Worm (Caenorhabditis elegans) whole organism, L1 larva: ENCODE data around the gene twk-12.

Source experiments
- ceh-90 ChIP-seq: sonication (generic microtip); optimal IDR thresholded peaks from 2 replicates; lab custom pipeline; 2016; ENCODE audit warnings: missing genetic modification characterization, missing compliant biosample characterization
- dpl-1 ChIP-seq, 3 experiments: fragments of 150-350 bp in 2 of 3; sonication (generic microtip) in 1 of 3; optimal IDR thresholded peaks; 2 replicates each; lab custom pipeline; 2014 to 2017; ENCODE audit warnings: missing biosample characterization in 3 of 3, missing genetic modification characterization in 3 of 3, missing genetic modification reagents in 3 of 3
- elt-3 ChIP-seq, 6 experiments: fragments of 150-350 bp in 1 of 6; sonication (generic microtip); optimal IDR thresholded peaks; 2 replicates each; lab custom pipeline; 2017 to 2018; ENCODE audit warnings: missing biosample characterization in 6 of 6, missing genetic modification characterization in 6 of 6, inconsistent platforms in 1 of 6
- fos-1 ChIP-seq: fragments of 150-350 bp; optimal IDR thresholded peaks from 2 replicates; lab custom pipeline; 2014; ENCODE audit warnings: missing biosample characterization, missing genetic modification characterization
- lin-15B ChIP-seq: fragments of 150-350 bp; sonication (generic microtip); optimal IDR thresholded peaks from 3 replicates; lab custom pipeline; 2014; ENCODE audit warnings: missing biosample characterization, missing genetic modification characterization
- lin-35 ChIP-seq, 2 experiments: fragments of 150-350 bp; optimal IDR thresholded peaks; 2 replicates each; lab custom pipeline; 2014; ENCODE audit warnings: missing biosample characterization in 2 of 2, missing genetic modification characterization in 2 of 2, missing genetic modification reagents in 2 of 2
- mdl-1 ChIP-seq, 2 experiments: fragments of 150-350 bp; optimal IDR thresholded peaks; 2 replicates each; lab custom pipeline; 2014 to 2017; ENCODE audit warnings: missing biosample characterization in 2 of 2, missing genetic modification characterization in 2 of 2, inconsistent platforms in 1 of 2
- nhr-11 ChIP-seq: fragments of 150-350 bp; optimal IDR thresholded peaks from 2 replicates; lab custom pipeline; 2014; ENCODE audit warnings: missing biosample characterization, missing genetic modification characterization
- nhr-19 ChIP-seq: fragments of 200-800 bp; sonication (Bioruptor generic); conservative IDR thresholded peaks from 2 replicates; pipeline ENCODE4 v1.3.6; 2022; ENCODE audit warnings: missing genetic modification characterization, missing compliant biosample characterization
- nhr-76 ChIP-seq: sonication (generic microtip); optimal IDR thresholded peaks from 2 replicates; lab custom pipeline; 2017; ENCODE audit warnings: missing biosample characterization, missing genetic modification characterization
- nhr-77 ChIP-seq: fragments of 150-350 bp; optimal IDR thresholded peaks from 2 replicates; lab custom pipeline; 2014; ENCODE audit warnings: missing biosample characterization, missing genetic modification characterization
- skn-1 ChIP-seq: fragments of 150-350 bp; optimal IDR thresholded peaks from 2 replicates; lab custom pipeline; 2014; ENCODE audit warnings: missing biosample characterization, missing genetic modification characterization
- unc-62 ChIP-seq: fragments of 150-350 bp; optimal IDR thresholded peaks from 2 replicates; lab custom pipeline; 2014; ENCODE audit warnings: missing biosample characterization, missing genetic modification reagents, missing genetic modification characterization
- zag-1 ChIP-seq: fragments of 150-350 bp; optimal IDR thresholded peaks from 2 replicates; lab custom pipeline; 2014; ENCODE audit warnings: missing biosample characterization, missing genetic modification characterization

DNA sequence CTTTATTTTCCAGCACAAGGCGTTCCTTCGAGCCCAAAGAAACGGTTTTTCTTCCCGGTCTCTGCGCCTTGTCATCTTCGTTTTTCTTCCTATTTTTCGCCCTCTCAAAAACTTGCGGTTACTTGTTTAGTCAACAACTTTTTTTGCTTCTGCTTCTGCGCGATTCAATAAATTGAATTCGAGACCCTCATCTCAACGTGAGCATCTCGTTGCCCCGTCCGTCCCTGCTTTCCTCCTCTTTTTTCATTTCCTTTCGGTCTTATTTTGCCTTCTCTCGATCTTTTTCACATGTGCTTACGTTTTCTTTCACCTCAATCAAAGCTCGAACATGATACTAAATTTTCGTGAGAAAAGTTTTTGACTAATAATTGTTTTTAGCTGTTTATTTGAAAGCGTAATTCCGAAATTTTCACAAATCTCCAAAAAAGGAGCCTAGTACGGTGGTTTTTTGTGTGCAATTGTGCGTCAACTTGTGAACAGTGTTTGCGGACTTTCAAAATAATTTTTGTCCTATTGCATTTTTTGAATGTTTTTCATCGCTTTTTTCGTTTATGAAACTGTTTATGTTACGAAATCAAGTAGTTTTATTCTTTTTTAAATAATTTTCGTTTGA, 12.7 kb downstream of the twk-12 start:
- TF ChIP-seq lin-15B (tag; lab: Kevin White, UChicago) (no peak), zag-1 (no peak), elt-3 (tag; optimal IDR thresholded peaks at IDR 0.05; lab: Kevin White, UChicago) (no peak), nhr-19 (GFP tag; lab: Robert Waterston, UW) (no peak), nhr-11 (no peak), dpl-1 (GFP tag; optimal IDR thresholded peaks at IDR 0.05; lab: Kevin White, UChicago) (peak in 1 of 3 experiments; percentile 28), lin-35 (GFP tag; optimal IDR thresholded peaks at IDR 0.05; lab: Kevin White, UChicago) (peak in 1 of 2 experiments; percentile 30), fos-1 (tag; lab: Kevin White, UChicago) (no peak), skn-1 (tag; lab: Kevin White, UChicago) (no peak), unc-62 (GFP tag; lab: Kevin White, UChicago) (no peak), nhr-76 (no peak), ceh-90 (no peak), nhr-77 (tag; lab: Kevin White, UChicago) (no peak), mdl-1 (tag; optimal IDR thresholded peaks at IDR 0.05; lab: Kevin White, UChicago) (no peak)
